Fruit fly (Drosophila melanogaster): Measurements from ENCODE around the gene CG11286.

CG11286 gene

DNA sequence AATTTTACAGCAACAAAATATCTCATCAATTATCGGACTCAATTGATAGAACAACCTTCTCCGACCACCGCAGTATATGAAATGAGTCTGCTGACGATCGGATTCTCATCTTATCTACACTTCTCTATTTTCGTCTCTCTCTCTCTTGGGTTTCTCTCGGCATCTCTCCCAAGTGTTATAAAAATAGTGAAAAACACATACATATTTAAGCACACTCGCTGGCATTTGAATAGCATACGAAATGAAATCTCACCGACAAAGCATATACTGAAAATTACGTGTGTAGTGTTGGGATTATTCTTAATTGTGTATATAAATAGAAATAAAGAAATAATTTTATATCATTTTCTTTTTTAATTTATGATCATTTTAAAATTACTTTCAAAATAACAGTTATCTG is 21.6 kb downstream of the CG11286 start, which contains the start of gene pyd3 (continued):
- TF ChIP-seq unpg (GFP tag; optimal IDR thresholded peaks at IDR 0.05) (peak; percentile 54), az2 (GFP tag; optimal IDR thresholded peaks at IDR 0.05) (no peak)

DNA sequence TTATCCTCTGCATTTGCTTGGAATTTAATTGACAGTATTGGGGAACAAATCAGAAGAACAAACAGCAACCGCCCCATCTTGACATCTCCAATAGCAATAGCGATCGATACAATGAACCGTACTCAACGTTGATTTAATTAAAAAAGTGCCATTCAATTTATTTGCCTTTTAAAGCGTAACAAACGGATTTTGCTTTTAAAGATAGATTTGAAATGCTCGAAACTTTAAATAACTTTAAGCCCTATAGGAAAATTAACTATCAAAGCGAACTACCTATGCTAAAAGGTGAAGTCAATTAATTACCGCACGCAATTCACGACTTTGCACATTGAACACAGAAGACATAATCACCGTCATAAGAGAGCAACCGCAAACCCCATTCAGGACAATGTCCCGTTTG is 32.1 kb downstream of the CG11286 start, which contains the start of gene CG43254:
Gene CG43254, minus strand, starts transcription at position 101 of the 400 bp plus-strand sequence.
- no peak for TF ChIP-seq trh (GFP tag; optimal IDR thresholded peaks at IDR 0.05)
- no peak for TF ChIP-seq dati (GFP tag; IDR thresholded peaks at IDR 0.05)
- no peak for TF ChIP-seq CG8281 (tag; optimal IDR thresholded peaks at IDR 0.05)
- TF ChIP-seq CG18262 (tag; optimal IDR thresholded peaks at IDR 0.05): no peak
- no peak for TF ChIP-seq CTCF (GFP tag; optimal IDR thresholded peaks at IDR 0.05)
- TF ChIP-seq CG11398 (GFP tag; optimal IDR thresholded peaks at IDR 0.05): no peak

DNA sequence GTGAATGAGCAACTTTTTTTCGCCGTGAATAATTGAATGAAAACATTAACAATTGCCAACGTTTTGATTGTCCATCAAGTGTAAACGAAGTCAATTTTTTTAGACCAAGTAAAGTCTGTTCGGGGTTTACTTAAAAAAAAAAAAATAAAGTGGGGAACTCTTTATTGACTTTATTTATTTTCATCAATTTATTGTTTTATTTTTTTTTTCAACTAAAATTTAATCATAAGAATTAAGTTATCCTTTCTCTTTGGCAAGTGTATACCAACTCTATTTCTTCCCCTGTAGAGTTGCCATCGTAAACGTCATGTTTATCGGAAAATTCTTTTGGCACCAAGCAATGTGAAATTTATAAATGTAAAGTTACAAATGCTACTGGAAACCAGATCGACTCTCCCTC is 49.4 kb downstream of the CG11286 start, which contains the start of gene CG2616:
Gene CG2616, plus strand, starts transcription at position 301 of the 400 bp plus-strand sequence.
- TF ChIP-seq Sry-β (GFP tag; optimal IDR thresholded peaks at IDR 0.05): no peak
- TF ChIP-seq Lpt (GFP tag; optimal IDR thresholded peaks at IDR 0.05): no peak

All from whole organism, embryonic.